Fruit fly (Drosophila melanogaster) whole organism: ENCODE measurements around the gene CG16772.

Experiments used
- CG8478 ChIP-seq: fragments of >200 bp; optimal IDR thresholded peaks from 2 replicates; lab custom pipeline; 2018; ENCODE audit warnings: inconsistent platforms
- Dll ChIP-seq: fragments of >200 bp; optimal IDR thresholded peaks from 2 replicates; lab custom pipeline; 2017
- EcR ChIP-seq, 2 experiments: fragments of >200 bp; optimal IDR thresholded peaks; 2 replicates each; lab custom pipeline; 2017; ENCODE audit warnings: missing biosample characterization in 2 of 2, missing genetic modification characterization in 2 of 2, missing genetic modification reagents in 2 of 2
- pan ChIP-seq: fragments of >200 bp; optimal IDR thresholded peaks from 2 replicates; lab custom pipeline; 2017
- psq ChIP-seq: fragments of >200 bp; optimal IDR thresholded peaks from 2 replicates; lab custom pipeline; 2017
- usp ChIP-seq: fragments of >200 bp; optimal IDR thresholded peaks from 2 replicates; lab custom pipeline; 2017; ENCODE audit warnings: missing biosample characterization, missing genetic modification characterization, mixed read lengths

Gene CG16772

DNA sequence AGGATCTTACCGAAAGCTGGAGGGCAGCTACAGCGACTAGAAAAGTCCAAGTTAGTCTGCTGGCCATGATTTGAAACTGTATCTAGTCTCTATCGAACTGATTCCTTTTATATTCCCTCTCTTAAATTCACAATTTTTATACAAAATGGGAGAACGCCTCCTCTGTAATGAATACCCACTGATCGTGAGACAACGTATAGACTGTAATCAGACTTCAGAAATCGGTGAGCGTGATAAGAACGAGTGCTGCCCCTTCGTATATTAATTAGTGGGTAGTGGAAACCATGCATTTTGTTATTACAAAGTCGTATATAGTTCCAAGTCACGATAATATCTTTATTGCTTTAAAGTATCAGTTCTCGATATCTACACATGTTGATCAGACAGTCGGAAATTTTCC is 3.9 kb downstream of the CG16772 start, which contains the start of gene OS9:
Gene OS9, minus strand, starts transcription at position 101 of the 400 bp plus-strand sequence.
- no peak for TF ChIP-seq psq
- TF ChIP-seq pan, result no peak
- TF ChIP-seq CG8478 (lab: Kevin White, UChicago), result no peak
- TF ChIP-seq Dll (lab: Kevin White, UChicago), result no peak
- TF ChIP-seq usp (GFP tag; lab: Kevin White, UChicago), result no peak
- TF ChIP-seq EcR (GFP tag; optimal IDR thresholded peaks at IDR 0.05; lab: Kevin White, UChicago), result no peak

DNA sequence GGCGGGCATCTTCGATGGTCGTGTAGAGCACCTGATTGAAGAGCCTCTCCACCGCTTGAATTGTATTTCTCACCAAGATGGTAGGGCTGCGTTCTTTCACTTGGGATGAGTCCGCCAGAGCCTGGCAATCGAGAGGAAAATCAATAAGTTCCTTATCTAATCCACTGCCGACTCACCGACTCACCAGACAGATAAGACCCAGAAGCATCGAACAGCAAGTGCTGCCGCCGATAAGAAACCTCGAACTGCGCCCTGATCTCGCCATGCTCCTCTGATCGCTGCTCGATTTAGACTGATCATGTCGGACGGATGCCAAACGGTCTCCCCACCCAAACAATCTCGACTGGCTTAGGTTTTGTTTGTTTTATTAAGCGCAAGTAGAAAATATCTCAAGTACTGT is 4.9 kb downstream of the CG16772 start, which contains the start of gene Hf:
Gene Hf, minus strand, starts transcription at position 296 of the 400 bp plus-strand sequence.
- no peak for TF ChIP-seq usp (GFP tag; lab: Kevin White, UChicago)

DNA sequence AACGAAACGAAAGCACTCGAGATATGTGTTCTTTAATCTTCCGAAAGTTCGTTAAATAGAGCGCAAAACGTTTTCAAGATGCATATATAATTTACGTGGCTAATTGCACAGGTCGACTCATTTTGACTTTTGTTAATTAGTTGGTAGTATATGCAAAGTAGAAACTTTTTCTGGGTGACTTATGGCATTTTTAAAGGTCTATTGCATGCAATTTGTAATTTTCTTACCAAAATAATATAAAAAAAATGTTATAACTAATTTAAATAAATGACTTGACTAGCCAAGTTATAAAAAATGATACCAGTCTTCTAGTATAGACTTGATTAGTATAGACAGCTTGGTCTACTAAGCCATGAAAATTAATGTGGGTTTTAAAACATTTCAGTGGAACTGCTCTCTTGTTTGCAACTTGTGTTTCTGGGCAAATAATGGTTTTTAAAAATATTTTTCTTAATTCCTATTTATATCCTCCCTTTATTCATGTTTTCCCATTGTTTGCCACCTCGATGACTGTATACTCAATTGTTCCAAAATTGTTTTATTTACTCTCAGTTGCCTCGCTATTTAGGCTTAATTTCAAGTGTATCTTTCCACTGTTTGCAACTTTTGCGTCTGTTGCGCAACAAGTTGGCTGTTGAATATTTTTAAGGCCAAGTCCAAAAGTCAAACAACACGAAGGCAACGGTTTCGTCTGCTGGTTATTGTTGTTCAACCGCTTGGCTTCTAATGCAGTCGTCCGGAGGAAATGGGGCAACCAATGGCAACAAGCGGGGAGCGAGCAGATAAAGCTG is 25.6 kb downstream of the CG16772 start:
- no peak for TF ChIP-seq psq

DNA sequence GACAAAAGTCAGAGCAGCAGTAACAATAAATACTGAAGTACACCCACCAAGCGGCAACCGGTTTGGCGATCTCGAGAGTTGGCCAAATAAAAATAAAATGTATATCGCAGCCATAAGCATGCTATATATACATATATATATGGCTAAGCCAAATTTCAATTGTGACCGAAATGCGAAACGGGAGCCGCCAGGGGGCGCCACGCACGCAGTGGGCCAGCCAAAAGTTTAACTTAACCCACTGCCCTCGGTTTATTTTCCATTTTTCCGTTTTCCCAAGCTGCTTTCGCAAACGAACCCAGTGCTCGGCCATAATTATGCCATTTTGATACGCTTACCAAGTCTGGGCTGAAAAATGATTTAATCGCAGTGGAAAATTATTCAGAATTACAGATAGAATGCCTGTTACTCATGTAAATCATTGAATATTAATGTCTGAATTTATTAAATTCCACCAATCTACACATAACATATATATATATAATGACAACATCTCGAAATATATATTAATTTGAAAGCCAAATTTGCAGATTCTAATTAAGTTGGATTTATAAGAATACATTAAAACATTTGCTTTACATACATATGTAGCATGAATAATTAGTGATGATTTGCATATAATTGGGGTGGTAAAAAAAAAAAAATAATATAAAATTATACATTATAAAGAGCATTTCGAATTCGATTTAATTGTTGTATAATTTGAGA is 27.3 kb downstream of the CG16772 start:
- TF ChIP-seq EcR (GFP tag; optimal IDR thresholded peaks at IDR 0.05; lab: Kevin White, UChicago) (no peak), Dll (lab: Kevin White, UChicago) (no peak), pan (no peak), psq (no peak), usp (GFP tag; lab: Kevin White, UChicago) (no peak), CG8478 (lab: Kevin White, UChicago) (no peak)

DNA sequence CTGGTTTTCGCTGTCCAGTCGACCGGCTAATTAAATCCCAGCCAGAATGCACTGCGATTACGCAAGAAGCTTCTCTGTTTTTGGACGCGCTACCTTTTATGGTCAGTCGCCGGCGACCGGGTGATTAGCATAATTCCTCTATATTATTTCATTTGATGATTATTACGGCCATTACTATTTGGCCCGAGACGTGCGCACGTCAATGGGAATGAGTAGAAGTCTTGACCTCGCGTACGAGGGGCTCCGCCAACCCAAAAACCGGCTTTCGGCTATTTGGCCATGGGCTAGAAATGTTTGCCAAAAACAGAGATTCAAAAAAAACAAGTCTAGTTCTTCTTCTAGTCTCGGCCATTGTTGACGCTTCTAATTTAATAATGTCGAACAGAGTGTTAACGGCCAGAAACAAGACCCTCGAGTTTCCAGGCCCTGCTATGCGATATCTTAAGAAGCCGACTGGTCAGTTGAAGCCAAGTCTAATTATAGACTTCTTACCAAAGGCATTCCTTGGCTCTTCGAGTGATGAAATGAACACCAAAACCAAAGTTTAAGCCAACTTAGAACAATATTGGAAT is 30.0 kb downstream of the CG16772 start:
- TF ChIP-seq CG8478 (lab: Kevin White, UChicago) (no peak), pan (no peak), psq (no peak), usp (GFP tag; lab: Kevin White, UChicago) (no peak), Dll (lab: Kevin White, UChicago) (no peak), EcR (GFP tag; optimal IDR thresholded peaks at IDR 0.05; lab: Kevin White, UChicago) (no peak)

DNA sequence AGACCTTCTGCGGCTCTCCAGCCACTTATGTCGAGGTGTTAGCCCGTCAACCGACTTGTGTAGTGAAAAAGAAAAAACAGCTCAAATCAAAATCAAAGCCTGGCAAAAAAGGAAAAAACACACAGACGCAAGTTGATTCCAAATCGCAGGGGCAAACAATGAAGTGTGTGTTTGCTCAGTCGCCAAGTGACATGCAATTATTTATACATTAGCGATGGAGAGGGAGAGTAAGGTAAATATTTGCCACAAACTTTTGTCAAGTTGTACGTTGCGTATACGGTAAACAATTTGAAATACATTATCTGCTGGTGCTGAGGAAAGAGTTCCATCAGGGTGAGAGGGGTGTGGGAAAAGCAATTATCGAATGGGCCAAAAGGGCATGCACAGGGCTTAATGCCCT is 35.7 kb downstream of the CG16772 start:
- no peak for TF ChIP-seq CG8478 (lab: Kevin White, UChicago)
- TF ChIP-seq Dll (lab: Kevin White, UChicago), result no peak
- TF ChIP-seq psq, result no peak
- no peak for TF ChIP-seq pan
- no peak for TF ChIP-seq EcR (GFP tag; optimal IDR thresholded peaks at IDR 0.05; lab: Kevin White, UChicago)
- TF ChIP-seq usp (GFP tag; lab: Kevin White, UChicago), result no peak

DNA sequence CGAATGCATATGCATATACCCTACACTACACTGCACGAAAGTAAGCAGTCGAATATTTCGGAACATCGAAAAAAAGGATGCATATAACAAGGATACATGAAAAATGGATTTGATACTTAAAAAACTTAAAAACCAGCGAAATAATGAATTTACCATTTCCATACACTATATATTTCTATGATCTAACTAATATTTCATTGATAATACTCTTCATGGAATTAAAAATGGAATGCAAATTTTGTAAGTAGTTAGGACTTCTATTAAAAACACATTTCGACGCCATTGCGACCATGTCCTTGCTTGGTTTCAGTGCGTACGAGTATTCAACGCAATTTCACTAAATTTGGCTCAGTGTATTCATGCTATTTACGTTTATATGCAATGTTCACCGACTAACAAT is 39.6 kb downstream of the CG16772 start:
- TF ChIP-seq pan (no peak), EcR (GFP tag; optimal IDR thresholded peaks at IDR 0.05; lab: Kevin White, UChicago) (no peak), psq (no peak), usp (GFP tag; lab: Kevin White, UChicago) (no peak), CG8478 (lab: Kevin White, UChicago) (no peak), Dll (lab: Kevin White, UChicago) (no peak)

DNA sequence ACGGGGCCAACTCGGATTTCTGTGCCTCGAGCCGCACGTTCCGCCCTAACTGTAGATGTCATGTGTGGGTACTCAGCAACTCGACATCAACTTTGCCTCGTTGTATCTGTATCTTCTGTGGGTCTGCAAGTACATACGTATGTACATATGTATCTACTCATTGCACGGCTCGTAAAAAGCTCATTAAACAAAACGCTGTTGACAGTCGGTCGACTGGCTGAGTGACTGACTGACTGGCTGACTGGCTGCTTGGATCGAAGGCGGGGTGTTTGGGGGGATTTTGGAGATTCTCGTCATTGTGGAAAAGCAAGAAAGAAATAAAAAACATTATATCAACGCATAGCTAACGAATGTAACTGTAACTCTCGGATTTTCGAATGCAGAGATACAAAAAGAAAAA is 41.9 kb downstream of the CG16772 start:
- TF ChIP-seq EcR (GFP tag; optimal IDR thresholded peaks at IDR 0.05; lab: Kevin White, UChicago) (no peak), CG8478 (lab: Kevin White, UChicago) (no peak), pan (no peak), usp (GFP tag; lab: Kevin White, UChicago) (no peak), Dll (lab: Kevin White, UChicago) (no peak), psq (no peak)

DNA sequence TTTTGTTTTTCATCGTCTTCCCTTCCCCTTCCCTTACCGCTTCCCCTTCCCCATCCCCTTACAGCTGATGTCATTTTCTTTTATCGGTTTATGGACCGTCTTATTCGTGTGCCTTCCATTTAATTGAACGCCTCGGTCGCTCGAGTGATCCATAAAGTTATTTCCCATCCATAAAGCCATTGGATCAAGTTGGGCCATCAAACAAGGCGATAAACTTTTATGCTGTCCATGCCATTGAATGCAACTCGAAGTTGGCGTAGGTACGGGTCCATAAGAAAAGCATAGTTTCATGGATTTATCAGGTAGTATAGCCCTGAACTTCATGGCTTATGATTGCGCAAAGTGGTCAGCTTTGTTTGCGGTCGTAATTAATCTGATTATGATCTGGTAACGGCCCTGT is 42.6 kb downstream of the CG16772 start:
- TF ChIP-seq psq (no peak), EcR (GFP tag; optimal IDR thresholded peaks at IDR 0.05; lab: Kevin White, UChicago) (no peak), usp (GFP tag; lab: Kevin White, UChicago) (no peak), Dll (lab: Kevin White, UChicago) (no peak), CG8478 (lab: Kevin White, UChicago) (no peak), pan (no peak)
